Fruit fly (Drosophila melanogaster): ENCODE measurements around the gene CG10598.

DNA sequence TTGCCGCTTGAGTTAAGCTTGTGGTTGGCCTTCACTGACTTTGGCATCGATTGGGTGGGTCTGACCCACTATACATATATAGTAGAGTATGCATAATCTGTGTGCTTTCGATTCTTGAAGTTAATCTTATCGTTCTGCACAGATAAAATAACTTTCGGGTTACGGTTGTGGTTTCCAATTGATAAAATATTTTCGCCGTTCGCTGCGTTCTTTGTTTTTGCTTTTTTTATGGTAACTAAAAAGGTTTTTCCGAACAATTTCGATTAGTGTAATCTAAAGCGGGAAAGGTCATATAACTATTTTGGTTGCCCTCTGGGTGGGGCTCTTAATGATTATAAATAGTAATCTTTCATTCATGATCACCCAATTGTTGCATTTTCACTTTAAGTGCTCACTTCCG lies 46.1 kb downstream of the CG10598 start:
- TF ChIP-seq eg (GFP tag; IDR thresholded peaks at IDR 0.05): no peak
- TF ChIP-seq salr (GFP tag; optimal IDR thresholded peaks at IDR 0.05): no peak
- TF ChIP-seq Hr39 (GFP tag; optimal IDR thresholded peaks at IDR 0.05): no peak
- TF ChIP-seq CG11762 (GFP tag; optimal IDR thresholded peaks at IDR 0.05; ENCODE audit: insufficient read depth): no peak
- TF ChIP-seq Ets21C (GFP tag; optimal IDR thresholded peaks at IDR 0.05): no peak
- no peak for TF ChIP-seq lz (GFP tag; optimal IDR thresholded peaks at IDR 0.05)
